Fruit fly (Drosophila melanogaster): ENCODE data around the gene Myt1.

The Myt1 gene

dm6 chr3L:5751740-5752579 lies 27.4 kb downstream of the Myt1 start, which contains the start of gene DnaJ-1 (continued):
- TF ChIP-seq sna (GFP tag; IDR thresholded peaks at IDR 0.05; ENCODE audit: partially characterized antibody) (peak; percentile 97), CG1603 (tag; optimal IDR thresholded peaks at IDR 0.05) (peak; percentile 43), CG15601 (tag; optimal IDR thresholded peaks at IDR 0.05) (peak; percentile 65), nerfin-1 (tag; optimal IDR thresholded peaks at IDR 0.05) (peak; percentile 36), CG10979 (tag; optimal IDR thresholded peaks at IDR 0.05) (peak; percentile 27), HLH54F (GFP tag; optimal IDR thresholded peaks at IDR 0.05) (no peak), Nf-YC (tag; optimal IDR thresholded peaks at IDR 0.05) (peak; percentile 13), Mes4 (GFP tag; optimal IDR thresholded peaks at IDR 0.05) (peak; percentile 22), knrl (GFP tag; IDR thresholded peaks at IDR 0.05; ENCODE audit: partially characterized antibody) (peak; percentile 99), CG10267 (tag; optimal IDR thresholded peaks at IDR 0.05) (peak; percentile 29), BEAF-32 (GFP tag; optimal IDR thresholded peaks at IDR 0.05) (peak; percentile 98), GATAe (GFP tag; conservative IDR thresholded peaks at IDR 0.05) (no peak), CG6854 (GFP tag; optimal IDR thresholded peaks at IDR 0.05) (peak; percentile 52), chinmo (GFP tag; IDR thresholded peaks at IDR 0.05; ENCODE audit: partially characterized antibody) (peak; percentile 97), lilli (GFP tag; optimal IDR thresholded peaks at IDR 0.05) (peak; percentile 28), ems (GFP tag; optimal IDR thresholded peaks at IDR 0.05) (peak; percentile 16), Ets97D (GFP tag; optimal IDR thresholded peaks at IDR 0.05) (peak; percentile 85), hb (GFP tag; IDR thresholded peaks at IDR 0.05; ENCODE audit: partially characterized antibody) (peak; percentile 97), tx (GFP tag; optimal IDR thresholded peaks at IDR 0.05) (peak; percentile 3), Med (GFP tag) (peak; percentile 90), CG6791 (GFP tag; IDR thresholded peaks at IDR 0.05; ENCODE audit: partially characterized antibody) (peak; percentile 97), Sox102F (GFP tag; optimal IDR thresholded peaks at IDR 0.05) (no peak), CG17912 (GFP tag; optimal IDR thresholded peaks at IDR 0.05) (peak; percentile 27), CG11695 (GFP tag; IDR thresholded peaks at IDR 0.05) (peak; percentile 7; the same call in 1 of the 3 replicates), CG17568 (GFP tag; optimal IDR thresholded peaks at IDR 0.05) (no peak), CoRest (tag; optimal IDR thresholded peaks at IDR 0.05) (peak; percentile 6), amos (GFP tag; IDR thresholded peaks at IDR 0.05; ENCODE audit: partially characterized antibody) (peak; percentile 98), phol (tag; optimal IDR thresholded peaks at IDR 0.05) (peak; percentile 51), CrebB (tag; optimal IDR thresholded peaks at IDR 0.05) (peak; percentile 30), Sox100B (GFP tag; optimal IDR thresholded peaks at IDR 0.05) (no peak), Hsf (GFP tag; optimal IDR thresholded peaks at IDR 0.05) (peak; percentile 64), twi (tag; optimal IDR thresholded peaks at IDR 0.05) (no peak), aop (GFP tag; IDR thresholded peaks at IDR 0.05) (no peak), CG10543 (GFP tag; optimal IDR thresholded peaks at IDR 0.05) (peak; percentile 69), CG14860 (GFP tag; IDR thresholded peaks at IDR 0.05; ENCODE audit: partially characterized antibody) (peak; percentile 99), gro (GFP tag; optimal IDR thresholded peaks at IDR 0.05) (peak; percentile 76), dati (GFP tag; IDR thresholded peaks at IDR 0.05) (no peak), ash1 (GFP tag; optimal IDR thresholded peaks at IDR 0.05) (no peak), Dip2 (GFP tag; IDR thresholded peaks at IDR 0.05) (no peak), Side (GFP tag; optimal IDR thresholded peaks at IDR 0.05) (peak; percentile 43), NfI (GFP tag; optimal IDR thresholded peaks at IDR 0.05) (no peak), grau (tag; optimal IDR thresholded peaks at IDR 0.05) (peak; percentile 15), CG3407 (GFP tag; optimal IDR thresholded peaks at IDR 0.05) (peak; percentile 26), CG6272 (GFP tag; IDR thresholded peaks at IDR 0.05) (peak; percentile 50; the same call in 1 of the 2 replicates), CTCF (GFP tag; optimal IDR thresholded peaks at IDR 0.05) (peak; percentile 15), gsb-n (tag; optimal IDR thresholded peaks at IDR 0.05) (no peak), lab (GFP tag; optimal IDR thresholded peaks at IDR 0.05) (peak; percentile 50), Oaz (GFP tag; IDR thresholded peaks at IDR 0.05) (no peak)

Measured in whole organism, embryonic.